Fruit fly (Drosophila melanogaster): ENCODE measurements around the gene CG12375.

The CG12375 gene

DNA sequence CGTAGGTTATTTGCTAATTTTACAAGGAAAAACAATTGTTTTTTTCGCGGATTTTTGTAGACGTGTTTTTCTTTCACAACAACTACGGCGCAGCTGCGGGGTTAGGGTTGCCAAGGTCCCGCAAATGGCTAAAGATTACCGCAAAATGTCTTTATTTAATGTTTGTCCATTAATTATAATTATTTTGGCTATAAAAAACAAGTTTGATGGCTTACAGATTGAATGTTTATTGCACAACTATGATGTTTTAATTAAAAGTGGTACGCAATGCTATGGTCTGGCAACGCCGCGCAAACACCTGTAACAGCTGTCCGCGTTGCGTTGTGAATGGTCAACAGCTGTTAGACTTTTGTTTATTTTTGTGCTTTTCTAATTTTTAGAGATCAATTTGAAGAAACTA, 30.0 kb upstream of the CG12375 start (continued):
- TF ChIP-seq ftz-f1 (GFP tag; optimal IDR thresholded peaks at IDR 0.05) = peak; percentile 71
- TF ChIP-seq fu2 (GFP tag; optimal IDR thresholded peaks at IDR 0.05) = peak; percentile 56
- peak; percentile 65 for TF ChIP-seq pnt (GFP tag; optimal IDR thresholded peaks at IDR 0.05)
- peak; percentile 62 for TF ChIP-seq shn (GFP tag; optimal IDR thresholded peaks at IDR 0.05)
- peak; percentile 50 for TF ChIP-seq Camta (GFP tag; optimal IDR thresholded peaks at IDR 0.05)
- TF ChIP-seq CG31388 (GFP tag; optimal IDR thresholded peaks at IDR 0.05) = peak; percentile 8
- no peak for TF ChIP-seq CG17912 (GFP tag; optimal IDR thresholded peaks at IDR 0.05)
- peak; percentile 47 for TF ChIP-seq Myb (GFP tag; optimal IDR thresholded peaks at IDR 0.05)
- TF ChIP-seq gcm2 (GFP tag; optimal IDR thresholded peaks at IDR 0.05) = peak; percentile 31
- TF ChIP-seq CG11723 (GFP tag; optimal IDR thresholded peaks at IDR 0.05) = peak; percentile 36
- TF ChIP-seq bowl (GFP tag; IDR thresholded peaks at IDR 0.05) = no peak
- no peak for TF ChIP-seq ac (GFP tag; optimal IDR thresholded peaks at IDR 0.05)
- peak; percentile 4 for TF ChIP-seq CG14965 (GFP tag; optimal IDR thresholded peaks at IDR 0.05; ENCODE audit: borderline replicate concordance)
- TF ChIP-seq CG30403 (GFP tag; optimal IDR thresholded peaks at IDR 0.05) = peak; percentile 78
- peak; percentile 70 for TF ChIP-seq CG9727 (GFP tag; optimal IDR thresholded peaks at IDR 0.05)
- peak; percentile 33 for TF ChIP-seq CG6683 (GFP tag; optimal IDR thresholded peaks at IDR 0.05)
- TF ChIP-seq mld (GFP tag; IDR thresholded peaks at IDR 0.05; ENCODE audit: partially characterized antibody) = no peak
- no peak for TF ChIP-seq CG10565 (GFP tag; optimal IDR thresholded peaks at IDR 0.05)
- TF ChIP-seq CG10543 (GFP tag; optimal IDR thresholded peaks at IDR 0.05) = peak; percentile 23
- peak; percentile 36 for TF ChIP-seq CG12104 (GFP tag; optimal IDR thresholded peaks at IDR 0.05)
- TF ChIP-seq tna (GFP tag; IDR thresholded peaks at IDR 0.05; ENCODE audit: partially characterized antibody) = no peak
- TF ChIP-seq otp (GFP tag; IDR thresholded peaks at IDR 0.05) = 0 out of 3 replicates have a peak, but pooled peaks have one; percentile 33
- peak; percentile 65 for TF ChIP-seq tup (GFP tag; optimal IDR thresholded peaks at IDR 0.05)
- TF ChIP-seq pan (optimal IDR thresholded peaks at IDR 0.05) = no peak
- TF ChIP-seq pan (GFP tag; optimal IDR thresholded peaks at IDR 0.05 in 1 of 2, IDR thresholded peaks at IDR 0.05 in 1 of 2) = peak in 1 of 2 experiments; percentile 64
- peak; percentile 39 for TF ChIP-seq tio (GFP tag; optimal IDR thresholded peaks at IDR 0.05)
- no peak for TF ChIP-seq CG8478 (optimal IDR thresholded peaks at IDR 0.05)
- peak; percentile 48 for TF ChIP-seq BtbVII (GFP tag; optimal IDR thresholded peaks at IDR 0.05)
- no peak for TF ChIP-seq pfk (GFP tag; optimal IDR thresholded peaks at IDR 0.05)
- TF ChIP-seq CG11695 (GFP tag; IDR thresholded peaks at IDR 0.05) = peak; percentile 71; the same call in 2 of the 3 replicates
- TF ChIP-seq chif (GFP tag; optimal IDR thresholded peaks at IDR 0.05) = peak; percentile 38 to 72
- TF ChIP-seq zen (tag; optimal IDR thresholded peaks at IDR 0.05) = peak; percentile 69
- TF ChIP-seq trem (tag; optimal IDR thresholded peaks at IDR 0.05) = peak; percentile 63
- peak; percentile 62 for TF ChIP-seq CG16863 (GFP tag; optimal IDR thresholded peaks at IDR 0.05)
- no peak for TF ChIP-seq CG34376 (GFP tag; optimal IDR thresholded peaks at IDR 0.05)
- peak; percentile 76 for TF ChIP-seq CG7839 (tag; optimal IDR thresholded peaks at IDR 0.05)
- TF ChIP-seq HmgD (GFP tag; optimal IDR thresholded peaks at IDR 0.05) = peak; percentile 9
- TF ChIP-seq phol (tag; optimal IDR thresholded peaks at IDR 0.05) = peak; percentile 76
- TF ChIP-seq jumu (GFP tag; optimal IDR thresholded peaks at IDR 0.05) = peak; percentile 82
- no peak for TF ChIP-seq Dref (GFP tag; IDR thresholded peaks at IDR 0.05)
- peak; percentile 74 for TF ChIP-seq unpg (GFP tag; optimal IDR thresholded peaks at IDR 0.05)
- TF ChIP-seq esg (GFP tag; conservative IDR thresholded peaks at IDR 0.05) = peak; percentile 72
- peak; percentile 3 for TF ChIP-seq fd102C (GFP tag; optimal IDR thresholded peaks at IDR 0.05)
- TF ChIP-seq CG7987 (GFP tag; optimal IDR thresholded peaks at IDR 0.05) = peak; percentile 42
- TF ChIP-seq Lpt (GFP tag; optimal IDR thresholded peaks at IDR 0.05) = no peak
- TF ChIP-seq CG42726 (GFP tag; IDR thresholded peaks at IDR 0.05; ENCODE audit: partially characterized antibody) = no peak
- peak; percentile 92 to 99 for TF ChIP-seq crp (GFP tag; optimal IDR thresholded peaks at IDR 0.05)
- TF ChIP-seq Sry-β (GFP tag; optimal IDR thresholded peaks at IDR 0.05) = peak; percentile 25
- peak; percentile 38 for TF ChIP-seq dmrt11E (tag; optimal IDR thresholded peaks at IDR 0.05)
- no peak for TF ChIP-seq disco-r (GFP tag; optimal IDR thresholded peaks at IDR 0.05)
- TF ChIP-seq al (GFP tag; IDR thresholded peaks at IDR 0.05) = peak; percentile 37; the same call in 1 of the 2 replicates
